Worm (Caenorhabditis elegans): ENCODE results near the gene his-38.

DNA sequence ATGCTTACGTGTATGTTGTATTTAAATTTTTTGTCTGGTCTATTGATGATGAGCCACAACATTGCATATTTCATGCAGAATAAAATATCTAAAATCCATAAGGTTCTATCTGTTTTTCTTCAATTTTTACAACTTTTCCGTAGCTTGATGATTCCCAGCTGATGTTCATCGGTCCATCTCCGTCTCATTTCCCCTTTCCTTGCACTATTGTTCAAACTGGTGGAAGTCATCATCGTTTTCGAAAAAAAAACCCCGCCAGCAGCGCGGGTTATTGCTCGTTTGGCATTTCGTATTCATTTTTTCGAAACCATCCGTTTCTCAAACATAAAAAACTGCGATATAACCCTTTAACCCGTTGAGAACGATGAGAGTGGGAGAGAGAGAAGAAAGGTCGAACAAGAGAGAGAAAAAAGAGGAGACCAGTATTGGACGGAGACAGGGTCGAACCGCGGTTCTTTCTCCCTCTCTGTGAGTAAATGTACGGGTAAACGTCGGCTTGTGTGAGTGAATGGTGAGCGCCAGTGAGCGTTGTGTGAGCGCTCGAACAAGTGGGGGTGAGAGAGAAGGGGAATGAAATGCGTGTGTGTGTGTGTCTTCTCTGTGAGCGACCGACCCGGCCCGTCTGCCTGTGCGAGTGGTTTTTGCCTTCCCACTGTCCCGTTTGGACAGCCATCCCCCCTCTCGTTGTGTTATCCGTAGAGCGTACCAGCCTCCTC is 44.9 kb downstream of the his-38 start:
- TF ChIP-seq lsy-2 (tag; optimal IDR thresholded peaks at IDR 0.05) (peak; percentile 43 to 79), ceh-16 (tag; optimal IDR thresholded peaks at IDR 0.05) (peak; percentile 75), snpc-4 (tag; optimal IDR thresholded peaks at IDR 0.05) (peak; percentile 75)

Measured in whole organism, L2 larva.